Worm (Caenorhabditis elegans) whole organism, young adult: ENCODE data around the gene F19H6.4.

ENCODE experiments used
- B0035.1 ChIP-seq: sonication (generic microtip); optimal IDR thresholded peaks from 2 replicates; lab custom pipeline; 2016; ENCODE audit warnings: missing genetic modification characterization, mild to moderate bottlenecking, missing compliant biosample characterization, missing genotype, missing genetic modification reagents
- Y79H2A.3 ChIP-seq: fragments of 200-800 bp; sonication (Bioruptor generic); conservative IDR thresholded peaks from 2 replicates; pipeline ENCODE4 v1.3.6; 2022; ENCODE audit warnings: missing genetic modification reagents, missing genetic modification characterization, missing compliant biosample characterization
- cebp-2 ChIP-seq: fragments of 200-800 bp; sonication (Bioruptor generic); IDR thresholded peaks from 2 replicates; pipeline ENCODE4 v1.3.6; 2022; ENCODE audit warnings: missing genetic modification characterization, missing compliant biosample characterization
- unc-62 ChIP-seq: fragments of 150-350 bp; optimal IDR thresholded peaks from 2 replicates; lab custom pipeline; 2014; ENCODE audit warnings: missing biosample characterization, missing genetic modification reagents, missing genetic modification characterization
- ztf-28 ChIP-seq: fragments of 200-800 bp; sonication (Bioruptor generic); IDR thresholded peaks from 2 replicates; pipeline ENCODE4 v1.3.6; 2022; ENCODE audit warnings: missing genetic modification reagents, missing genetic modification characterization, missing compliant biosample characterization

- TF ChIP-seq ztf-28 (GFP tag; lab: Robert Waterston, UW): no peak
- TF ChIP-seq unc-62 (GFP tag; lab: Kevin White, UChicago): no peak
- no peak for TF ChIP-seq Y79H2A.3 (GFP tag; lab: Robert Waterston, UW)
- TF ChIP-seq B0035.1: no peak
- TF ChIP-seq cebp-2: no peak
Measured at ce11 chrX:12333479-12333878, 32.0 kb upstream of the F19H6.4 start, which contains the start of gene srd-47.
